Fruit fly (Drosophila melanogaster) whole organism, larva: ENCODE results near the gene CG45603.

ENCODE experiments used
- noc ChIP-seq: fragments of 200-800 bp; sonication (Bioruptor generic); optimal IDR thresholded peaks from 3 replicates; lab custom pipeline; 2019; ENCODE audit warnings: missing biosample characterization, mild to moderate bottlenecking, missing genetic modification characterization, moderate library complexity

Gene CG45603

dm6 chrX:12274335-12274734 is at the start of gene CG45603:
TSS of gene CG45603 (plus strand) at chrX:12274635.
- no peak for TF ChIP-seq noc (tag; lab: Kevin White, UChicago)

- TF ChIP-seq noc (tag; lab: Kevin White, UChicago), result no peak
Observed at dm6 chrX:12225325-12225972, 49.0 kb upstream of the CG45603 start.

dm6 chrX:12226561-12226960 is 47.9 kb upstream of the CG45603 start:
- TF ChIP-seq noc (tag; lab: Kevin White, UChicago), result no peak

DNA sequence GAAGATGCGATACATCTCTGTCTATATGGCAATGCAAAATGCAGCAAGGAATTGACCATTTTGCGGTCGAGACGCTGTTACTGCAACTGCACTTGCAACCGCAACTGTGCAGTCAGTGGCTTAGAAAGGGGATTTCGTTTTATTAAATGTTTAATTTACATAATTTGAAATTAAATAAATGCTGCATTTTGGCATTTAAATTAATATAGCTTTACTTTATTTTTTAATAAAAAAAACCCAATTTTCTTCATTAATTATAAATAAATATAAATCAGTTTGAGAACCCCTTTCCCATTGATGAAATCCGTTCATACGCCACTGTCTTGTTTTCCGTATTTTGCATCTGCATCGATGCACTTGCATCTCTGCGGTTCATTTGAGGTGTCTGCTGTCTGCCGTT is 46.5 kb upstream of the CG45603 start:
- TF ChIP-seq noc (tag; lab: Kevin White, UChicago), result no peak

- TF ChIP-seq noc (tag; lab: Kevin White, UChicago), result no peak
Observed at dm6 chrX:12235777-12236176, 38.7 kb upstream of the CG45603 start, which contains the start of gene CG32655. TSS of gene CG32655 (minus strand) at chrX:12235877.

- no peak for TF ChIP-seq noc (tag; lab: Kevin White, UChicago)
Observed at dm6 chrX:12239500-12239899, 34.9 kb upstream of the CG45603 start.

dm6 chrX:12241032-12241431 is 33.4 kb upstream of the CG45603 start:
- no peak for TF ChIP-seq noc (tag; lab: Kevin White, UChicago)

dm6 chrX:12242375-12242774 is 32.1 kb upstream of the CG45603 start:
- TF ChIP-seq noc (tag; lab: Kevin White, UChicago), result no peak

dm6 chrX:12245622-12246021 is 28.8 kb upstream of the CG45603 start:
- no peak for TF ChIP-seq noc (tag; lab: Kevin White, UChicago)

dm6 chrX:12246285-12246684 is 28.1 kb upstream of the CG45603 start:
- no peak for TF ChIP-seq noc (tag; lab: Kevin White, UChicago)

DNA sequence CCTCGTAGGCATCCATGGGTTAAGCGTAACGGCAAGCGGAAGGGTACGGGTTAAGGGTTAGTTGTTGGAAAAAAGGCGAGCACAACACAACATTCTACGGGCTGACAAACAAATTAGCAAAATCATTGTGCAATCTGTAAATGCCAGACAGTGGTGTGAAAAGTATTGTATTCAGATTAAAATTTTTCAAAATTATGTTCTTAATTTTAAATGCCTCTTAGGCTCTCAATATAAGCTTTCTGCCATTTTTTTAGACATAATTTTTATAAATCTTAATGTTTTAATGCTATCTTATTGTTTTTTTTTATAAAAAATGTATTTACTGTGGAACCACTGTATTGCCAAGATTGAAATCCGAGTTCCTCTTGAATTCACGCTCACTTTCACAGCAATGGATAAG is 26.4 kb upstream of the CG45603 start:
- no peak for TF ChIP-seq noc (tag; lab: Kevin White, UChicago)

dm6 chrX:12248836-12249235 is 25.6 kb upstream of the CG45603 start:
- no peak for TF ChIP-seq noc (tag; lab: Kevin White, UChicago)

DNA sequence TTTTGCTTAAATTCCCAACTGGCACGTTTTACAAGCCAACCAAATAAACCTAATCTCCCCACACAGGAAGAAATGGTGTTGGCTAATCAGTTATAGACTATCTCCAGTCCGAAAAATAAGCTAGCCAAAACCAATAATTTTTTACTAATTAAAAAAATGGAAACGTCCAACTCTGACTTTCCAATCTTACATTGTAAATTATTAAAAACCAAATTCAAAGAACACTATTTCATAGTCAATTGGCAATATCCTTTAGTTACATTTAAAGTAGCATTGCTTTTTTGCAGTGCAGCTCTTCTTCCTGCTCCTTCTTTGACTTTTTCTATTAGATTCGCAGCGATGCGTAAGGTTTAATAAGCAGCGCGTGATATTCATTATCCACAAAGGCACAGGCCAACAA is 15.5 kb upstream of the CG45603 start:
- TF ChIP-seq noc (tag; lab: Kevin White, UChicago), result no peak

- no peak for TF ChIP-seq noc (tag; lab: Kevin White, UChicago)
Observed at dm6 chrX:12259436-12259835, 15.0 kb upstream of the CG45603 start.

DNA sequence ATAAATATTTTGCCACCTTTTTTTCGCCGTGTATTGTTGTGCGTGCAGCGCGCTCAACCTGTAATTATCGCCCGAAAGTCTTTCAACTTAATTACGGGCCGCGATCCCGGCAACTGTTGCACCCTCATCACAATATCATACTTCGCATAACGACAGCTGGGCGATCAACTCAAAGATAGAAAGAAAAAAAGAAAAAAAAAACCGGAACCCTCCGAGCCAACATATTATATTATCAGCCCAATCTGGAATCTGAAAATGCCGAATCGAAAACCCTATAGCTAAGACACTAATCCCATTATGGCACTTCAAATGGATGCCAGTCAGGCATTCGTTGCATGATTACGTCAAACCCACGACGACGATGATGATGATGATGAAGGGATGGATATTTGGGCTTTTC is 13.6 kb upstream of the CG45603 start:
- no peak for TF ChIP-seq noc (tag; lab: Kevin White, UChicago)

DNA sequence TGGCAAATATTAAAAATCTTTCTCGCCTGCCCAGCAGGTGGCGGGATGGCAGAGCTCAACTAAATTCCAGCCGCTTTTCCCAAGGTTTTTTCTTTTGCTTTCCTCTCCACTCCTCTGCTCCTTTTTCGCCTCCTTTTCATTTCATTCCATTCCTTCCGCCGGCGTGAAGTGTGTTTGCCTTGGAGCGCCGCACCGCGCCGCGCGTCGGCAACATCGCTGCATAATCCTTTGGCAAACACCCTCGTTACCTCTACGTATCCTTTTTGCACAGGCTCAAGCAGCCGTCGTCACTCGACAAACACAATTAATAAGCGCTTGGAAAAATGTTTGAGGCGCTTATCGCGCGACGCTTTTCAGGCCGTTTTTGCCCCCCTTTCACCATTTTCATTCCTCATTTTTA is 8.4 kb upstream of the CG45603 start:
- no peak for TF ChIP-seq noc (tag; lab: Kevin White, UChicago)

dm6 chrX:12268191-12268590 is 6.2 kb upstream of the CG45603 start:
- no peak for TF ChIP-seq noc (tag; lab: Kevin White, UChicago)

dm6 chrX:12273900-12274299 is 535 bp upstream of the CG45603 start:
- TF ChIP-seq noc (tag; lab: Kevin White, UChicago), result no peak
